Worm (Caenorhabditis elegans) whole organism, late embryonic: ENCODE data around the gene col-148.
A peak's percentile ranks its signal among the peaks of the same experiment; 100 is the strongest.

ENCODE experiments used
- C08G9.2 ChIP-seq: sonication (generic microtip); optimal IDR thresholded peaks from 2 replicates; lab custom pipeline; 2016; ENCODE audit warnings: mild to moderate bottlenecking, missing genetic modification characterization, moderate library complexity, missing compliant biosample characterization
- F13H6.1 ChIP-seq: sonication (generic microtip); optimal IDR thresholded peaks from 2 replicates; lab custom pipeline; 2016; ENCODE audit warnings: missing genetic modification characterization, missing compliant biosample characterization
- T23F11.4 ChIP-seq: fragments of 200-800 bp; sonication (Bioruptor generic); optimal IDR thresholded peaks from 2 replicates; lab custom pipeline; 2018; ENCODE audit warnings: mild to moderate bottlenecking, missing genetic modification characterization, missing compliant biosample characterization
- Y22D7AL.16 ChIP-seq: sonication (generic microtip); optimal IDR thresholded peaks from 2 replicates; lab custom pipeline; 2016; ENCODE audit warnings: missing genetic modification characterization, missing compliant biosample characterization
- ama-1 ChIP-seq: fragments of 150-350 bp; optimal IDR thresholded peaks from 2 replicates; lab custom pipeline; 2014
- ceh-2 ChIP-seq: sonication (generic microtip); optimal IDR thresholded peaks from 2 replicates; lab custom pipeline; 2016; ENCODE audit warnings: missing genotype, missing genetic modification characterization, missing compliant biosample characterization
- ceh-24 ChIP-seq: sonication (generic microtip); optimal IDR thresholded peaks from 2 replicates; lab custom pipeline; 2016; ENCODE audit warnings: mild to moderate bottlenecking, missing genetic modification characterization, missing compliant biosample characterization
- ceh-30 ChIP-seq: fragments of 150-350 bp; optimal IDR thresholded peaks from 2 replicates; lab custom pipeline; 2014; ENCODE audit warnings: missing biosample characterization, missing genetic modification characterization
- ceh-31 ChIP-seq: sonication (generic microtip); optimal IDR thresholded peaks from 2 replicates; lab custom pipeline; 2016; ENCODE audit warnings: missing genetic modification characterization, missing compliant biosample characterization
- ceh-34 ChIP-seq: sonication (generic microtip); optimal IDR thresholded peaks from 2 replicates; lab custom pipeline; 2016; ENCODE audit warnings: mild to moderate bottlenecking, missing genetic modification characterization, missing compliant biosample characterization
- ceh-48 ChIP-seq: sonication (generic microtip); optimal IDR thresholded peaks from 2 replicates; lab custom pipeline; 2016; ENCODE audit warnings: missing genetic modification characterization, inconsistent platforms, missing compliant biosample characterization
- che-1 ChIP-seq: sonication (generic microtip); optimal IDR thresholded peaks from 2 replicates; lab custom pipeline; 2016; ENCODE audit warnings: mild to moderate bottlenecking, missing genetic modification characterization, missing compliant biosample characterization
- dmd-4 ChIP-seq: sonication (generic microtip); optimal IDR thresholded peaks from 2 replicates; lab custom pipeline; 2016; ENCODE audit warnings: borderline replicate concordance, missing genetic modification characterization, missing compliant biosample characterization
- eyg-1 ChIP-seq: sonication (generic microtip); optimal IDR thresholded peaks from 2 replicates; lab custom pipeline; 2016; ENCODE audit warnings: missing genotype, missing genetic modification characterization, missing compliant biosample characterization
- fax-1 ChIP-seq: sonication (generic microtip); optimal IDR thresholded peaks from 2 replicates; lab custom pipeline; 2016; ENCODE audit warnings: missing genotype, missing genetic modification characterization, missing compliant biosample characterization
- fkh-10 ChIP-seq: fragments of 150-350 bp; optimal IDR thresholded peaks from 2 replicates; lab custom pipeline; 2014; ENCODE audit warnings: missing biosample characterization, missing genetic modification reagents, missing genetic modification characterization
- gmeb-2 ChIP-seq: sonication (generic microtip); optimal IDR thresholded peaks from 2 replicates; lab custom pipeline; 2016; ENCODE audit warnings: missing genetic modification characterization, inconsistent platforms, missing compliant biosample characterization
- lim-6 ChIP-seq: sonication (generic microtip); optimal IDR thresholded peaks from 2 replicates; lab custom pipeline; 2016; ENCODE audit warnings: missing genetic modification characterization, missing compliant biosample characterization
- lin-11 ChIP-seq: fragments of 200-800 bp; sonication (Bioruptor generic); optimal IDR thresholded peaks from 2 replicates; lab custom pipeline; 2018; ENCODE audit warnings: mild to moderate bottlenecking, missing genetic modification characterization, missing compliant biosample characterization
- madf-2 ChIP-seq: sonication (generic microtip); optimal IDR thresholded peaks from 2 replicates; lab custom pipeline; 2017; ENCODE audit warnings: missing genetic modification characterization, missing compliant biosample characterization
- nhr-11 ChIP-seq: fragments of 150-350 bp; optimal IDR thresholded peaks from 2 replicates; lab custom pipeline; 2014; ENCODE audit warnings: missing biosample characterization, missing genetic modification characterization
- nhr-232 ChIP-seq: sonication (generic microtip); optimal IDR thresholded peaks from 2 replicates; lab custom pipeline; 2016; ENCODE audit warnings: missing genetic modification characterization, missing compliant biosample characterization
- pag-3 ChIP-seq: sonication (generic microtip); optimal IDR thresholded peaks from 2 replicates; lab custom pipeline; 2016; ENCODE audit warnings: missing compliant biosample characterization, missing genetic modification characterization, borderline replicate concordance
- pax-1 ChIP-seq: fragments of 150-350 bp; optimal IDR thresholded peaks from 2 replicates; lab custom pipeline; 2014; ENCODE audit warnings: missing biosample characterization, missing genetic modification characterization
- pha-4 ChIP-seq: fragments of 150-350 bp; optimal IDR thresholded peaks from 2 replicates; lab custom pipeline; 2018; ENCODE audit warnings: missing biosample characterization, missing genetic modification reagents, missing genetic modification characterization
- pqm-1 ChIP-seq: sonication (generic microtip); optimal IDR thresholded peaks from 2 replicates; lab custom pipeline; 2016; ENCODE audit warnings: missing genetic modification characterization, missing compliant biosample characterization
- pros-1 ChIP-seq: fragments of 150-350 bp; optimal IDR thresholded peaks from 2 replicates; lab custom pipeline; 2014; ENCODE audit warnings: missing biosample characterization, missing genetic modification reagents, missing genetic modification characterization
- rnt-1 ChIP-seq: sonication (generic microtip); optimal IDR thresholded peaks from 2 replicates; lab custom pipeline; 2016; ENCODE audit warnings: missing genetic modification characterization, missing compliant biosample characterization
- syd-9 ChIP-seq: sonication (generic microtip); optimal IDR thresholded peaks from 2 replicates; lab custom pipeline; 2016; ENCODE audit warnings: mild to moderate bottlenecking, missing genetic modification characterization, moderate library complexity, missing compliant biosample characterization
- tbx-2 ChIP-seq: sonication (generic microtip); optimal IDR thresholded peaks from 2 replicates; lab custom pipeline; 2016; ENCODE audit warnings: missing genetic modification characterization, missing compliant biosample characterization
- tbx-7 ChIP-seq: sonication (generic microtip); optimal IDR thresholded peaks from 2 replicates; lab custom pipeline; 2016; ENCODE audit warnings: missing genotype, missing genetic modification characterization, missing compliant biosample characterization
- unc-55 ChIP-seq: sonication (generic microtip); optimal IDR thresholded peaks from 2 replicates; lab custom pipeline; 2017; ENCODE audit warnings: missing biosample characterization, missing genetic modification reagents, missing genetic modification characterization
- zip-5 ChIP-seq: sonication (generic microtip); optimal IDR thresholded peaks from 2 replicates; lab custom pipeline; 2016; ENCODE audit warnings: missing genetic modification characterization, missing compliant biosample characterization
- ztf-16 ChIP-seq: sonication (generic microtip); optimal IDR thresholded peaks from 2 replicates; lab custom pipeline; 2017; ENCODE audit warnings: missing genetic modification characterization, missing compliant biosample characterization

The col-148 gene

ce11 chrV:10237171-10237570 lies 4.4 kb upstream of the col-148 start:
- no peak for TF ChIP-seq ztf-16 (tag; lab: Kevin White, UChicago)
- no peak for TF ChIP-seq ceh-34 (tag; lab: Kevin White, UChicago)
- no peak for TF ChIP-seq eyg-1 (tag; lab: Kevin White, UChicago)
- TF ChIP-seq gmeb-2 (tag; lab: Kevin White, UChicago), result no peak
- no peak for TF ChIP-seq rnt-1 (tag; lab: Kevin White, UChicago)
- no peak for TF ChIP-seq syd-9 (tag; lab: Kevin White, UChicago)
- TF ChIP-seq F13H6.1 (tag; lab: Kevin White, UChicago), result no peak
- TF ChIP-seq madf-2, result no peak
- TF ChIP-seq unc-55 (GFP tag; lab: Kevin White, UChicago), result no peak
- TF ChIP-seq ceh-31 (tag; lab: Kevin White, UChicago), result no peak
- no peak for TF ChIP-seq fkh-10 (GFP tag; lab: Kevin White, UChicago)
- no peak for TF ChIP-seq nhr-232 (tag; lab: Kevin White, UChicago)
- no peak for TF ChIP-seq zip-5
- TF ChIP-seq ceh-30, result no peak
- TF ChIP-seq Y22D7AL.16 (tag; lab: Kevin White, UChicago), result no peak
- TF ChIP-seq ceh-24 (tag; lab: Kevin White, UChicago), result no peak
- no peak for TF ChIP-seq ceh-2 (tag; lab: Kevin White, UChicago)
- TF ChIP-seq ceh-48 (tag; lab: Kevin White, UChicago), result no peak

- no peak for TF ChIP-seq tbx-2 (tag; lab: Kevin White, UChicago)
- TF ChIP-seq C08G9.2 (tag; lab: Kevin White, UChicago), result no peak
- TF ChIP-seq nhr-11, result no peak
- no peak for TF ChIP-seq ceh-31 (tag; lab: Kevin White, UChicago)
- TF ChIP-seq pros-1 (tag; lab: Kevin White, UChicago), result no peak
- no peak for TF ChIP-seq T23F11.4 (GFP tag; lab: Kevin White, UChicago)
Measured at ce11 chrV:10237959-10238444, 3.6 kb upstream of the col-148 start.

ce11 chrV:10238665-10239064 lies 2.9 kb upstream of the col-148 start, which contains the start of gene fubl-1:
Gene fubl-1 (minus strand): TSS chrV:10238866.
- TF ChIP-seq tbx-2 (tag; lab: Kevin White, UChicago) (peak; percentile 26), fax-1 (tag; lab: Kevin White, UChicago) (no peak), unc-55 (GFP tag; lab: Kevin White, UChicago) (peak; percentile 30), ceh-31 (tag; lab: Kevin White, UChicago) (peak; percentile 59), ceh-30 (no peak)

- TF ChIP-seq lin-11, result no peak
Measured at ce11 chrV:10239861-10240260, 1.7 kb upstream of the col-148 start, which contains the start of gene fipr-8. Gene fipr-8 (minus strand): TSS chrV:10239961.

- TF ChIP-seq syd-9 (tag; lab: Kevin White, UChicago), result no peak
- no peak for TF ChIP-seq unc-55 (GFP tag; lab: Kevin White, UChicago)
- no peak for TF ChIP-seq pha-4 (tag; lab: Kevin White, UChicago)
- no peak for TF ChIP-seq F13H6.1 (tag; lab: Kevin White, UChicago)
- TF ChIP-seq lin-11, result no peak
- TF ChIP-seq tbx-2 (tag; lab: Kevin White, UChicago), result no peak
- TF ChIP-seq C08G9.2 (tag; lab: Kevin White, UChicago), result no peak
- TF ChIP-seq pax-1, result no peak
- no peak for TF ChIP-seq ceh-31 (tag; lab: Kevin White, UChicago)
- TF ChIP-seq che-1 (tag; lab: Kevin White, UChicago), result no peak
- no peak for TF ChIP-seq lim-6 (tag; lab: Kevin White, UChicago)
- TF ChIP-seq pqm-1 (tag; lab: Kevin White, UChicago), result no peak
- no peak for TF ChIP-seq ama-1 (lab: Kevin White, UChicago)
- no peak for TF ChIP-seq tbx-7 (tag; lab: Kevin White, UChicago)
- TF ChIP-seq dmd-4, result no peak
- no peak for TF ChIP-seq pag-3 (tag; lab: Kevin White, UChicago)
- TF ChIP-seq, all 69 proteins: peak for 0
Measured at ce11 chrV:10243105-10243504, 1.6 kb downstream of the col-148 start, which contains the start of gene C12D8.9. Gene C12D8.9 (minus strand): TSS chrV:10243205.
